Worm (Caenorhabditis elegans): ENCODE data around the gene F55C12.19.

Gene F55C12.19

ce11 chrII:5839227-5839626, 26.7 kb upstream of the F55C12.19 start, which contains the start of gene ZK1248.19:
ZK1248.19 (minus strand) TSS chrII:5839414.
- TF ChIP-seq cebp-1 (GFP tag; IDR thresholded peaks at IDR 0.05) (no peak), cebp-1 (tag; optimal IDR thresholded peaks at IDR 0.05) (no peak), D2030.7 (GFP tag; IDR thresholded peaks at IDR 0.05) (no peak), unc-62 (GFP tag; optimal IDR thresholded peaks at IDR 0.05) (no peak), sea-2 (GFP tag; IDR thresholded peaks at IDR 0.05) (no peak), ceh-100 (GFP tag; IDR thresholded peaks at IDR 0.05) (peak; percentile 52; the same call in 1 of the 2 replicates), nhr-80 (tag; optimal IDR thresholded peaks at IDR 0.05) (no peak), lin-40 (tag; optimal IDR thresholded peaks at IDR 0.05) (no peak), snpc-4 (GFP tag; optimal IDR thresholded peaks at IDR 0.05) (no peak), snpc-4 (tag; optimal IDR thresholded peaks at IDR 0.05) (peak in 1 of 4 experiments; percentile 26), nfya-1 (tag; optimal IDR thresholded peaks at IDR 0.05; ENCODE audit: borderline replicate concordance, insufficient read depth) (no peak), rcor-1 (GFP tag; IDR thresholded peaks at IDR 0.05) (peak; percentile 70; the same call in 1 of the 2 replicates), snpc-3.4 (tag; optimal IDR thresholded peaks at IDR 0.05) (no peak), lin-26 (GFP tag; IDR thresholded peaks at IDR 0.05) (no peak), F33H1.4 (GFP tag; IDR thresholded peaks at IDR 0.05) (no peak)

- TF ChIP-seq madf-10 (tag; optimal IDR thresholded peaks at IDR 0.05), result no peak
- no peak for TF ChIP-seq F57A8.1 (GFP tag; optimal IDR thresholded peaks at IDR 0.05)
- TF ChIP-seq B0035.1 (tag; optimal IDR thresholded peaks at IDR 0.05), result no peak
- TF ChIP-seq cebp-2 (GFP tag; IDR thresholded peaks at IDR 0.05), result no peak
- no peak for TF ChIP-seq Y95B8A.8 (GFP tag; IDR thresholded peaks at IDR 0.05)
- TF ChIP-seq snpc-1.1 (tag; optimal IDR thresholded peaks at IDR 0.05; ENCODE audit: insufficient read depth), result no peak
- TF ChIP-seq let-526 (GFP tag; IDR thresholded peaks at IDR 0.05), result no peak
- no peak for TF ChIP-seq F23B12.7 (tag; optimal IDR thresholded peaks at IDR 0.05; ENCODE audit: insufficient read depth)
- TF ChIP-seq F37B4.10 (GFP tag; IDR thresholded peaks at IDR 0.05), result no peak
- no peak for TF ChIP-seq Y67H2A.10 (GFP tag; conservative IDR thresholded peaks at IDR 0.05)
- TF ChIP-seq madf-8 (GFP tag; conservative IDR thresholded peaks at IDR 0.05), result no peak
- no peak for TF ChIP-seq madf-3 (GFP tag; IDR thresholded peaks at IDR 0.05)
- no peak for TF ChIP-seq T07F8.4 (tag; optimal IDR thresholded peaks at IDR 0.05)
- no peak for TF ChIP-seq hsf-1 (GFP tag; IDR thresholded peaks at IDR 0.05)
- no peak for TF ChIP-seq ztf-6 (GFP tag; IDR thresholded peaks at IDR 0.05)
- TF ChIP-seq lir-1 (GFP tag; conservative IDR thresholded peaks at IDR 0.05), result no peak
- no peak for TF ChIP-seq ama-1 (optimal IDR thresholded peaks at IDR 0.05)
- TF ChIP-seq ama-1 (GFP tag; optimal IDR thresholded peaks at IDR 0.05), result no peak
- TF ChIP-seq ceh-91 (GFP tag; IDR thresholded peaks at IDR 0.05), result no peak
These were observed 24.8 kb upstream of the F55C12.19 start, which contains the start of gene lec-5 for ce11 chrII:5841053-5841547. lec-5 (minus strand) TSS chrII:5841103.

- no peak for TF ChIP-seq F37B4.10 (GFP tag; IDR thresholded peaks at IDR 0.05)
- TF ChIP-seq xnd-1 (tag; optimal IDR thresholded peaks at IDR 0.05), result no peak
- no peak for TF ChIP-seq nhr-90 (tag; optimal IDR thresholded peaks at IDR 0.05)
- no peak for TF ChIP-seq repo-1 (tag; optimal IDR thresholded peaks at IDR 0.05)
- no peak for TF ChIP-seq B0336.3 (GFP tag; IDR thresholded peaks at IDR 0.05)
- TF ChIP-seq dox-1 (GFP tag; IDR thresholded peaks at IDR 0.05), result no peak
- TF ChIP-seq nhr-27 (tag; optimal IDR thresholded peaks at IDR 0.05), result no peak
- TF ChIP-seq ccch-3 (GFP tag; optimal IDR thresholded peaks at IDR 0.05), result no peak
- no peak for TF ChIP-seq lin-54 (GFP tag; optimal IDR thresholded peaks at IDR 0.05)
- TF ChIP-seq sea-2 (GFP tag; IDR thresholded peaks at IDR 0.05), result no peak
- no peak for TF ChIP-seq attf-5 (GFP tag; optimal IDR thresholded peaks at IDR 0.05)
- TF ChIP-seq lsy-27 (tag; optimal IDR thresholded peaks at IDR 0.05; ENCODE audit: borderline replicate concordance, insufficient read depth), result no peak
- TF ChIP-seq F23B12.7 (tag; optimal IDR thresholded peaks at IDR 0.05; ENCODE audit: insufficient read depth), result no peak
- TF ChIP-seq let-526 (GFP tag; IDR thresholded peaks at IDR 0.05), result no peak
- TF ChIP-seq ztf-3 (GFP tag; optimal IDR thresholded peaks at IDR 0.05), result no peak
- no peak for TF ChIP-seq dpff-1 (tag; optimal IDR thresholded peaks at IDR 0.05)
These were observed 24.1 kb upstream of the F55C12.19 start, which contains the start of gene nep-25 for ce11 chrII:5841866-5842265. nep-25 (plus strand) TSS chrII:5842240.

All from whole organism, young adult.